Fruit fly (Drosophila melanogaster) whole organism, embryonic: Measurements from ENCODE around the gene Ir94f.

Experiments used
- Bteb2 ChIP-seq: fragments of 200-800 bp; sonication (Bioruptor generic); optimal IDR thresholded peaks from 2 replicates; lab custom pipeline; 2016; ENCODE audit warnings: missing biosample characterization, missing genetic modification characterization
- C15 ChIP-seq: fragments of 200-800 bp; sonication (Bioruptor generic); IDR thresholded peaks from 3 replicates; pipeline ENCODE4 v1.3.6; 2022; ENCODE audit warnings: missing biosample characterization, missing genetic modification characterization
- CG10543 ChIP-seq: fragments of 200-800 bp; sonication (Bioruptor generic); optimal IDR thresholded peaks from 3 replicates; lab custom pipeline; 2017; ENCODE audit warnings: missing biosample characterization, mild to moderate bottlenecking, missing genetic modification characterization, moderate library complexity
- CG11398 ChIP-seq: fragments of 200-800 bp; sonication (Bioruptor generic); optimal IDR thresholded peaks from 2 replicates; lab custom pipeline; 2016; ENCODE audit warnings: missing biosample characterization, missing genetic modification characterization
- CG11504 ChIP-seq: fragments of 200-800 bp; sonication (Bioruptor generic); optimal IDR thresholded peaks from 3 replicates; lab custom pipeline; 2019; ENCODE audit warnings: missing biosample characterization, mild to moderate bottlenecking, missing genetic modification characterization, moderate library complexity
- CG11723 ChIP-seq: fragments of 200-800 bp; sonication (Bioruptor generic); optimal IDR thresholded peaks from 2 replicates; lab custom pipeline; 2017; ENCODE audit warnings: missing biosample characterization, mild to moderate bottlenecking, missing genetic modification characterization
- CG12071 ChIP-seq: fragments of 200-800 bp; sonication (Bioruptor generic); optimal IDR thresholded peaks from 3 replicates; lab custom pipeline; 2018; ENCODE audit warnings: missing biosample characterization, mild to moderate bottlenecking, missing genetic modification characterization
- CG13624 ChIP-seq: fragments of 200-800 bp; sonication (Bioruptor generic); optimal IDR thresholded peaks from 2 replicates; lab custom pipeline; 2016; ENCODE audit warnings: missing biosample characterization, missing genetic modification characterization
- CG13894 ChIP-seq: fragments of 200-800 bp; sonication (Bioruptor generic); optimal IDR thresholded peaks from 3 replicates; lab custom pipeline; 2018; ENCODE audit warnings: missing biosample characterization, mild to moderate bottlenecking, missing genetic modification characterization, moderate library complexity
- CG14710 ChIP-seq: fragments of 200-800 bp; sonication (Bioruptor generic); optimal IDR thresholded peaks from 3 replicates; lab custom pipeline; 2019; ENCODE audit warnings: missing biosample characterization, mild to moderate bottlenecking, missing genetic modification characterization, moderate library complexity
- CG15269 ChIP-seq: fragments of 200-800 bp; sonication (Bioruptor generic); optimal IDR thresholded peaks from 2 replicates; lab custom pipeline; 2018; ENCODE audit warnings: missing biosample characterization, mild to moderate bottlenecking, missing genetic modification characterization, moderate library complexity
- CG2202 ChIP-seq: fragments of 200-800 bp; sonication (Bioruptor generic); optimal IDR thresholded peaks from 2 replicates; lab custom pipeline; 2018; ENCODE audit warnings: missing biosample characterization, mild to moderate bottlenecking, missing genetic modification characterization
- CG31365 ChIP-seq: fragments of 200-800 bp; sonication (Bioruptor generic); optimal IDR thresholded peaks from 2 replicates; lab custom pipeline; 2018; ENCODE audit warnings: missing biosample characterization, mild to moderate bottlenecking, missing genetic modification characterization
- CG34224 ChIP-seq: fragments of 200-800 bp; sonication (Bioruptor generic); IDR thresholded peaks from 3 replicates; pipeline ENCODE4 v1.3.6; 2022; ENCODE audit warnings: missing biosample characterization, missing genetic modification characterization; ENCODE audit not compliant: partially characterized antibody
- CG4707 ChIP-seq: fragments of 200-800 bp; sonication (Bioruptor generic); optimal IDR thresholded peaks from 2 replicates; lab custom pipeline; 2018; ENCODE audit warnings: missing biosample characterization, mild to moderate bottlenecking, missing genetic modification characterization, moderate library complexity
- CG6791 ChIP-seq: fragments of 200-800 bp; sonication (Bioruptor generic); IDR thresholded peaks from 3 replicates; pipeline ENCODE4 v1.3.6; 2022; ENCODE audit warnings: missing biosample characterization, missing genetic modification characterization; ENCODE audit not compliant: partially characterized antibody
- CG7987 ChIP-seq: fragments of 200-800 bp; sonication (Bioruptor generic); optimal IDR thresholded peaks from 2 replicates; lab custom pipeline; 2018; ENCODE audit warnings: missing biosample characterization, mild to moderate bottlenecking, missing genetic modification characterization, moderate library complexity
- CG8388 ChIP-seq: fragments of 200-800 bp; sonication (Bioruptor generic); optimal IDR thresholded peaks from 2 replicates; lab custom pipeline; 2019; ENCODE audit warnings: missing biosample characterization, mild to moderate bottlenecking, missing genetic modification characterization, moderate library complexity
- CG8944 ChIP-seq: fragments of 200-800 bp; sonication (Bioruptor generic); optimal IDR thresholded peaks from 3 replicates; lab custom pipeline; 2016; ENCODE audit warnings: missing biosample characterization, missing genetic modification characterization
- CTCF ChIP-seq: fragments of 200-800 bp; sonication (Bioruptor generic); optimal IDR thresholded peaks from 2 replicates; lab custom pipeline; 2017; ENCODE audit warnings: missing biosample characterization, mild to moderate bottlenecking, missing genetic modification characterization, moderate library complexity
- Fer3 ChIP-seq: fragments of 200-800 bp; sonication (Bioruptor generic); optimal IDR thresholded peaks from 2 replicates; lab custom pipeline; 2018; ENCODE audit warnings: missing biosample characterization, mild to moderate bottlenecking, missing genetic modification characterization, moderate library complexity
- MTF-1 ChIP-seq: fragments of 200-800 bp; sonication (Bioruptor generic); optimal IDR thresholded peaks from 2 replicates; lab custom pipeline; 2018; ENCODE audit warnings: missing biosample characterization, mild to moderate bottlenecking, missing genetic modification characterization, borderline replicate concordance
- Mad ChIP-seq: fragments of 200-800 bp; sonication (Bioruptor generic); optimal IDR thresholded peaks from 2 replicates; lab custom pipeline; 2016; ENCODE audit warnings: missing biosample characterization, missing genetic modification characterization
- Meics ChIP-seq: fragments of 200-800 bp; sonication (Bioruptor generic); optimal IDR thresholded peaks from 2 replicates; lab custom pipeline; 2017; ENCODE audit warnings: missing biosample characterization, mild to moderate bottlenecking, missing genetic modification characterization
- Optix ChIP-seq: fragments of 200-800 bp; sonication (Bioruptor generic); IDR thresholded peaks from 3 replicates; pipeline ENCODE4 v1.3.6; 2022; ENCODE audit warnings: missing biosample characterization, missing genetic modification characterization
- Vsx1 ChIP-seq: fragments of 200-800 bp; sonication (Bioruptor generic); optimal IDR thresholded peaks from 2 replicates; lab custom pipeline; 2017; ENCODE audit warnings: missing biosample characterization, mild to moderate bottlenecking, missing genetic modification characterization, missing genetic modification reagents
- abd-A ChIP-seq: fragments of 200-800 bp; sonication (Bioruptor generic); optimal IDR thresholded peaks from 3 replicates; lab custom pipeline; 2019; ENCODE audit warnings: missing biosample characterization, mild to moderate bottlenecking, missing genetic modification characterization, moderate library complexity
- chinmo ChIP-seq: fragments of 200-800 bp; sonication (Bioruptor generic); IDR thresholded peaks from 4 replicates; pipeline ENCODE4 v1.3.6; 2022; ENCODE audit warnings: missing biosample characterization, missing genetic modification characterization; ENCODE audit not compliant: partially characterized antibody
- crp ChIP-seq, 2 experiments: fragments of 200-800 bp; sonication (Bioruptor generic); optimal IDR thresholded peaks; 2 replicates in 1 of 2; 3 replicates in 1 of 2; lab custom pipeline; 2017; ENCODE audit warnings: missing biosample characterization in 2 of 2, missing genetic modification characterization in 2 of 2, mild to moderate bottlenecking in 1 of 2, moderate library complexity in 1 of 2
- exex ChIP-seq: fragments of 200-800 bp; sonication (Bioruptor generic); optimal IDR thresholded peaks from 4 replicates; lab custom pipeline; 2018; ENCODE audit warnings: missing biosample characterization, mild to moderate bottlenecking, missing genetic modification characterization, moderate library complexity
- luna ChIP-seq: fragments of 200-800 bp; sonication (Bioruptor generic); optimal IDR thresholded peaks from 2 replicates; lab custom pipeline; 2016; ENCODE audit warnings: missing biosample characterization, missing genetic modification characterization
- nau ChIP-seq: fragments of 200-800 bp; sonication (Bioruptor generic); optimal IDR thresholded peaks from 3 replicates; lab custom pipeline; 2017; ENCODE audit warnings: missing biosample characterization, mild to moderate bottlenecking, missing genetic modification characterization, missing genetic modification reagents
- peb ChIP-seq: fragments of 200-800 bp; sonication (Bioruptor generic); IDR thresholded peaks from 2 replicates; pipeline ENCODE4 v1.3.6; 2022; ENCODE audit warnings: missing biosample characterization, missing genetic modification characterization
- pita ChIP-seq: fragments of 200-800 bp; sonication (Bioruptor generic); optimal IDR thresholded peaks from 2 replicates; lab custom pipeline; 2017; ENCODE audit warnings: missing biosample characterization, mild to moderate bottlenecking, missing genetic modification characterization
- ranshi ChIP-seq: fragments of 200-800 bp; sonication (Bioruptor generic); IDR thresholded peaks from 2 replicates; pipeline ENCODE4 v1.3.6; 2022; ENCODE audit warnings: missing biosample characterization, missing genetic modification characterization
- sd ChIP-seq: fragments of 200-800 bp; sonication (Bioruptor generic); optimal IDR thresholded peaks from 3 replicates; lab custom pipeline; 2018; ENCODE audit warnings: missing biosample characterization, mild to moderate bottlenecking, missing genetic modification characterization, moderate library complexity
- seq ChIP-seq: fragments of 200-800 bp; sonication (Bioruptor generic); IDR thresholded peaks from 2 replicates; pipeline ENCODE4 v1.3.6; 2022; ENCODE audit warnings: missing biosample characterization, missing genetic modification characterization
- shn ChIP-seq: fragments of 200-800 bp; sonication (Bioruptor generic); optimal IDR thresholded peaks from 3 replicates; lab custom pipeline; 2016; ENCODE audit warnings: missing biosample characterization, missing genetic modification characterization
- sim ChIP-seq: fragments of 200-800 bp; sonication (Bioruptor generic); IDR thresholded peaks from 2 replicates; pipeline ENCODE4 v1.3.6; 2022; ENCODE audit warnings: missing biosample characterization, missing genetic modification characterization
- sqz ChIP-seq: fragments of 200-800 bp; sonication (Bioruptor generic); optimal IDR thresholded peaks from 3 replicates; lab custom pipeline; 2018; ENCODE audit warnings: missing biosample characterization, mild to moderate bottlenecking, missing genetic modification characterization
- ttk ChIP-seq: fragments of 200-800 bp; sonication (Bioruptor generic); IDR thresholded peaks from 2 replicates; pipeline ENCODE4 v2.1.2; 2022; ENCODE audit warnings: missing biosample characterization, missing genetic modification characterization
- vvl ChIP-seq: fragments of 200-800 bp; sonication (Bioruptor generic); IDR thresholded peaks from 2 replicates; pipeline ENCODE4 v1.3.6; 2022; ENCODE audit warnings: missing biosample characterization, missing genetic modification characterization
- wdn ChIP-seq: fragments of 200-800 bp; sonication (Bioruptor generic); IDR thresholded peaks from 2 replicates; pipeline ENCODE4 v1.3.6; 2022; ENCODE audit warnings: missing biosample characterization, missing genetic modification characterization

The Ir94f gene

dm6 chr3R:23481249-23481915, at the start of gene Ir94f:
Ir94f (plus strand) TSS chr3R:23481865.
- TF ChIP-seq pita (no peak), peb (GFP tag; lab: Robert Waterston, UW) (no peak), exex (tag; lab: Kevin White, UChicago) (no peak), CG31365 (tag; lab: Kevin White, UChicago) (no peak), C15 (GFP tag; lab: Robert Waterston, UW) (no peak), CG2202 (no peak), Bteb2 (GFP tag; lab: Kevin White, UChicago) (no peak), CG12071 (GFP tag; lab: Kevin White, UChicago) (no peak), CG8944 (no peak), Meics (GFP tag; lab: Kevin White, UChicago) (no peak), sqz (GFP tag; lab: Kevin White, UChicago) (no peak)
- TF ChIP-seq, all 482 proteins: peak for 0

dm6 chr3R:23438184-23438787, 43.4 kb upstream of the Ir94f start:
- TF ChIP-seq chinmo (GFP tag; lab: Robert Waterston, UW) (0 out of 4 replicates have a peak, but pooled peaks have one; percentile 55), CG15269 (peak; percentile 88), Bteb2 (GFP tag; lab: Kevin White, UChicago) (no peak), abd-A (tag; lab: Kevin White, UChicago) (peak; percentile 75), vvl (GFP tag; lab: Robert Waterston, UW) (peak; percentile 27), sd (tag; lab: Kevin White, UChicago) (peak; percentile 25), CG13894 (tag; lab: Kevin White, UChicago) (peak; percentile 69), Fer3 (tag; lab: Kevin White, UChicago) (no peak), Mad (GFP tag; lab: Kevin White, UChicago) (no peak), CG6791 (GFP tag; lab: Robert Waterston, UW) (no peak)

- no peak for TF ChIP-seq CG13624
- no peak for TF ChIP-seq ttk (GFP tag; lab: Robert Waterston, UW)
- peak; percentile 36 for TF ChIP-seq CG11398 (GFP tag; lab: Kevin White, UChicago)
- peak; percentile 58; the same call in 1 of the 3 replicates for TF ChIP-seq Optix (GFP tag; lab: Robert Waterston, UW)
- TF ChIP-seq seq (GFP tag; lab: Robert Waterston, UW): peak; percentile 18; the same call in 1 of the 2 replicates
- peak; percentile 29 for TF ChIP-seq CG10543
- TF ChIP-seq Vsx1 (GFP tag; lab: Kevin White, UChicago): peak; percentile 67
- TF ChIP-seq ranshi (GFP tag; lab: Robert Waterston, UW): peak; percentile 6; the same call in 1 of the 2 replicates
- TF ChIP-seq sim: 0 out of 2 replicates have a peak, but pooled peaks have one; percentile 7
- TF ChIP-seq CG11723: peak; percentile 49
- peak; percentile 23 for TF ChIP-seq CG11504
- TF ChIP-seq MTF-1 (GFP tag; lab: Kevin White, UChicago): peak; percentile 39
- 0 out of 2 replicates have a peak, but pooled peaks have one; percentile 13 for TF ChIP-seq vvl (GFP tag; lab: Robert Waterston, UW)
- TF ChIP-seq CG34224 (GFP tag; lab: Robert Waterston, UW): no peak
- no peak for TF ChIP-seq luna (GFP tag; lab: Kevin White, UChicago)
- TF ChIP-seq wdn (GFP tag; lab: Robert Waterston, UW): no peak
- TF ChIP-seq CG4707 (GFP tag; lab: Kevin White, UChicago): peak; percentile 17
- TF ChIP-seq shn (GFP tag; lab: Kevin White, UChicago): no peak
- no peak for TF ChIP-seq CG8388 (GFP tag; lab: Kevin White, UChicago)
- no peak for TF ChIP-seq crp (GFP tag; optimal IDR thresholded peaks at IDR 0.05; lab: Kevin White, UChicago)
- no peak for TF ChIP-seq CTCF
- TF ChIP-seq sd (tag; lab: Kevin White, UChicago): no peak
- peak; percentile 20 for TF ChIP-seq CG31365 (tag; lab: Kevin White, UChicago)
- no peak for TF ChIP-seq CG14710 (tag; lab: Kevin White, UChicago)
- peak; percentile 41 for TF ChIP-seq CG7987 (GFP tag; lab: Kevin White, UChicago)
- peak; percentile 19 for TF ChIP-seq nau (GFP tag; lab: Kevin White, UChicago)
These were observed 36.3 kb upstream of the Ir94f start for dm6 chr3R:23445249-23445916.
